Fruit fly (Drosophila melanogaster) whole organism, embryonic: ENCODE measurements around the gene osp.
A peak's percentile ranks its signal among the peaks of the same experiment; 100 is the strongest.

ENCODE experiments used
- Atf-2 ChIP-seq: fragments of 200-800 bp; sonication (Bioruptor generic); optimal IDR thresholded peaks from 2 replicates; lab custom pipeline; 2016; ENCODE audit warnings: missing biosample characterization, missing genetic modification characterization
- Atf3 ChIP-seq: fragments of 200-800 bp; sonication (Bioruptor generic); optimal IDR thresholded peaks from 3 replicates; lab custom pipeline; 2016; ENCODE audit warnings: missing biosample characterization, missing genetic modification characterization
- B-H2 ChIP-seq: fragments of 200-800 bp; sonication (Bioruptor generic); optimal IDR thresholded peaks from 2 replicates; lab custom pipeline; 2018; ENCODE audit warnings: missing biosample characterization, mild to moderate bottlenecking, missing genetic modification characterization
- Bteb2 ChIP-seq: fragments of 200-800 bp; sonication (Bioruptor generic); optimal IDR thresholded peaks from 2 replicates; lab custom pipeline; 2016; ENCODE audit warnings: missing biosample characterization, missing genetic modification characterization
- C15 ChIP-seq: fragments of 200-800 bp; sonication (Bioruptor generic); IDR thresholded peaks from 3 replicates; pipeline ENCODE4 v1.3.6; 2022; ENCODE audit warnings: missing biosample characterization, missing genetic modification characterization
- CG10274 ChIP-seq: fragments of 200-800 bp; sonication (Bioruptor generic); optimal IDR thresholded peaks from 3 replicates; lab custom pipeline; 2017; ENCODE audit warnings: missing biosample characterization, mild to moderate bottlenecking, missing genetic modification characterization
- CG11695 ChIP-seq: fragments of 200-800 bp; sonication (Bioruptor generic); IDR thresholded peaks from 3 replicates; pipeline ENCODE4 v1.3.6; 2022; ENCODE audit warnings: missing biosample characterization, missing genetic modification characterization
- CG1233 ChIP-seq: fragments of 200-800 bp; sonication (Bioruptor generic); optimal IDR thresholded peaks from 4 replicates; lab custom pipeline; 2018; ENCODE audit warnings: missing biosample characterization, mild to moderate bottlenecking, missing genetic modification characterization
- CG13624 ChIP-seq: fragments of 200-800 bp; sonication (Bioruptor generic); optimal IDR thresholded peaks from 2 replicates; lab custom pipeline; 2016; ENCODE audit warnings: missing biosample characterization, missing genetic modification characterization
- CG14441 ChIP-seq: fragments of 200-800 bp; sonication (Bioruptor generic); IDR thresholded peaks from 2 replicates; pipeline ENCODE4 v1.3.6; 2022; ENCODE audit warnings: missing biosample characterization, missing genetic modification characterization
- CG1647 ChIP-seq: fragments of 200-800 bp; sonication (Bioruptor generic); optimal IDR thresholded peaks from 3 replicates; lab custom pipeline; 2016; ENCODE audit warnings: missing biosample characterization, missing genetic modification characterization
- CG1832 ChIP-seq: fragments of 200-800 bp; sonication (Bioruptor generic); optimal IDR thresholded peaks from 2 replicates; lab custom pipeline; 2017; ENCODE audit warnings: missing biosample characterization, mild to moderate bottlenecking, missing genetic modification characterization, inconsistent platforms
- CG30431 ChIP-seq: fragments of 200-800 bp; sonication (Bioruptor generic); optimal IDR thresholded peaks from 2 replicates; lab custom pipeline; 2017; ENCODE audit warnings: missing biosample characterization, missing genetic modification characterization
- CG3065 ChIP-seq: fragments of 200-800 bp; sonication (Bioruptor generic); optimal IDR thresholded peaks from 2 replicates; lab custom pipeline; 2016; ENCODE audit warnings: missing biosample characterization, missing genetic modification characterization
- CG3726 ChIP-seq: fragments of 200-800 bp; sonication (Bioruptor generic); IDR thresholded peaks from 3 replicates; pipeline ENCODE4, ENCODE4 v1.3.6; 2022; ENCODE audit warnings: missing biosample characterization, missing genetic modification characterization
- CG4404 ChIP-seq: fragments of 200-800 bp; sonication (Bioruptor generic); IDR thresholded peaks from 2 replicates; pipeline ENCODE4 v1.3.6; 2022; ENCODE audit warnings: missing biosample characterization, missing genetic modification characterization
- CG4854 ChIP-seq: fragments of 200-800 bp; sonication (Bioruptor generic); optimal IDR thresholded peaks from 2 replicates; lab custom pipeline; 2016; ENCODE audit warnings: missing biosample characterization, missing genetic modification characterization, inconsistent platforms
- CG5953 ChIP-seq: fragments of 200-800 bp; sonication (Bioruptor generic); IDR thresholded peaks from 2 replicates; pipeline ENCODE4 v1.3.6; 2022; ENCODE audit warnings: missing biosample characterization, missing genetic modification characterization
- CG7987 ChIP-seq: fragments of 200-800 bp; sonication (Bioruptor generic); optimal IDR thresholded peaks from 2 replicates; lab custom pipeline; 2018; ENCODE audit warnings: missing biosample characterization, mild to moderate bottlenecking, missing genetic modification characterization, moderate library complexity
- CG8478 ChIP-seq: fragments of >200 bp; optimal IDR thresholded peaks from 2 replicates; lab custom pipeline; 2018
- CG9609 ChIP-seq: fragments of 200-800 bp; sonication (Bioruptor generic); optimal IDR thresholded peaks from 3 replicates; lab custom pipeline; 2016; ENCODE audit warnings: missing biosample characterization, missing genetic modification characterization
- CTCF ChIP-seq: fragments of 200-800 bp; sonication (Bioruptor generic); optimal IDR thresholded peaks from 2 replicates; lab custom pipeline; 2017; ENCODE audit warnings: missing biosample characterization, mild to moderate bottlenecking, missing genetic modification characterization, moderate library complexity
- D19A ChIP-seq: fragments of 200-800 bp; optimal IDR thresholded peaks from 3 replicates; lab custom pipeline; 2019; ENCODE audit warnings: missing biosample characterization, mild to moderate bottlenecking, missing genetic modification characterization, moderate library complexity
- Doc2 ChIP-seq: fragments of 200-800 bp; sonication (Bioruptor generic); IDR thresholded peaks from 2 replicates; pipeline ENCODE4 v1.3.6; 2022; ENCODE audit warnings: missing biosample characterization, missing genetic modification characterization
- GATAe ChIP-seq: fragments of 200-800 bp; sonication (Bioruptor generic); conservative IDR thresholded peaks from 2 replicates; pipeline ENCODE4 v1.3.6; 2022; ENCODE audit warnings: missing biosample characterization, missing genetic modification characterization
- Hr51 ChIP-seq, 2 experiments: fragments of 200-800 bp; sonication (Bioruptor generic); optimal IDR thresholded peaks; 2 replicates in 1 of 2; 3 replicates in 1 of 2; lab custom pipeline; 2016 to 2018; ENCODE audit warnings: missing biosample characterization in 2 of 2, missing genetic modification characterization in 2 of 2, mild to moderate bottlenecking in 1 of 2, moderate library complexity in 1 of 2
- Lim3 ChIP-seq: fragments of 200-800 bp; sonication (Bioruptor generic); IDR thresholded peaks from 2 replicates; pipeline ENCODE4 v1.3.6; 2022; ENCODE audit warnings: missing biosample characterization, missing genetic modification characterization
- Oli ChIP-seq: fragments of 200-800 bp; sonication (Bioruptor generic); optimal IDR thresholded peaks from 2 replicates; lab custom pipeline; 2018; ENCODE audit warnings: missing biosample characterization, mild to moderate bottlenecking, missing genetic modification characterization, moderate library complexity
- Rx ChIP-seq: fragments of 200-800 bp; sonication (Bioruptor generic); IDR thresholded peaks from 2 replicates; pipeline ENCODE4 v1.3.6; 2022; ENCODE audit warnings: missing biosample characterization, missing genetic modification characterization
- Sox102F ChIP-seq: fragments of 200-800 bp; sonication (Bioruptor generic); optimal IDR thresholded peaks from 2 replicates; lab custom pipeline; 2018; ENCODE audit warnings: missing biosample characterization, mild to moderate bottlenecking, missing genetic modification characterization, moderate library complexity
- Xbp1 ChIP-seq: fragments of 200-800 bp; sonication (Bioruptor generic); optimal IDR thresholded peaks from 3 replicates; lab custom pipeline; 2016; ENCODE audit warnings: missing biosample characterization, mild to moderate bottlenecking, missing genetic modification characterization
- ase ChIP-seq: fragments of 200-800 bp; sonication (Bioruptor generic); IDR thresholded peaks from 3 replicates; pipeline ENCODE4 v1.3.6; 2022; ENCODE audit warnings: missing biosample characterization, missing genetic modification characterization
- az2 ChIP-seq: fragments of 200-800 bp; sonication (Bioruptor generic); optimal IDR thresholded peaks from 3 replicates; lab custom pipeline; 2016; ENCODE audit warnings: missing biosample characterization, missing genetic modification characterization
- cad ChIP-seq: fragments of >200 bp; optimal IDR thresholded peaks from 2 replicates; lab custom pipeline; 2017; ENCODE audit warnings: missing biosample characterization, missing genetic modification characterization
- ci ChIP-seq: fragments of 200-800 bp; sonication (Bioruptor generic); IDR thresholded peaks from 3 replicates; pipeline ENCODE4 v1.3.6; 2022; ENCODE audit warnings: missing biosample characterization, missing genetic modification characterization
- croc ChIP-seq: fragments of 200-800 bp; sonication (Bioruptor generic); conservative IDR thresholded peaks from 3 replicates; pipeline ENCODE4 v1.3.6; 2022; ENCODE audit warnings: missing biosample characterization, missing genetic modification characterization
- da ChIP-seq: fragments of 200-800 bp; sonication (Bioruptor generic); optimal IDR thresholded peaks from 2 replicates; lab custom pipeline; 2016; ENCODE audit warnings: missing biosample characterization, missing genetic modification characterization
- emc ChIP-seq: fragments of 200-800 bp; sonication (Bioruptor generic); optimal IDR thresholded peaks from 2 replicates; lab custom pipeline; 2016; ENCODE audit warnings: missing biosample characterization, missing genetic modification characterization
- eve ChIP-seq, 2 experiments: fragments of >200 bp; optimal IDR thresholded peaks; 2 replicates each; lab custom pipeline; 2017; ENCODE audit warnings: missing biosample characterization in 2 of 2, missing genetic modification characterization in 2 of 2
- ewg ChIP-seq: fragments of 200-800 bp; sonication (Bioruptor generic); optimal IDR thresholded peaks from 3 replicates; lab custom pipeline; 2017; ENCODE audit warnings: mild to moderate bottlenecking, missing biosample characterization, missing genetic modification reagents, missing genetic modification characterization
- h ChIP-seq: fragments of >200 bp; optimal IDR thresholded peaks from 2 replicates; lab custom pipeline; 2017
- lbe ChIP-seq: fragments of 200-800 bp; sonication (Bioruptor generic); optimal IDR thresholded peaks from 2 replicates; lab custom pipeline; 2016; ENCODE audit warnings: missing biosample characterization, mild to moderate bottlenecking, missing genetic modification characterization
- lola ChIP-seq, 3 experiments: fragments of >200 bp in 2 of 3; fragments of 200-800 bp in 1 of 3; sonication (Bioruptor generic) in 1 of 3; optimal IDR thresholded peaks; 2 replicates each; lab custom pipeline; 2017 to 2019; ENCODE audit warnings: missing biosample characterization in 3 of 3, missing genetic modification characterization in 3 of 3, mild to moderate bottlenecking in 1 of 3, moderate library complexity in 1 of 3
- pros ChIP-seq: fragments of 200-800 bp; sonication (Bioruptor generic); optimal IDR thresholded peaks from 3 replicates; lab custom pipeline; 2019; ENCODE audit warnings: missing biosample characterization, mild to moderate bottlenecking, missing genetic modification characterization, moderate library complexity
- repo ChIP-seq: fragments of 200-800 bp; sonication (Bioruptor generic); optimal IDR thresholded peaks from 2 replicates; lab custom pipeline; 2016; ENCODE audit warnings: missing biosample characterization, missing genetic modification characterization
- so ChIP-seq: fragments of 200-800 bp; sonication (Bioruptor generic); IDR thresholded peaks from 3 replicates; pipeline ENCODE4 v1.3.6; 2022; ENCODE audit warnings: missing biosample characterization, missing genetic modification characterization
- sqz ChIP-seq: fragments of 200-800 bp; sonication (Bioruptor generic); optimal IDR thresholded peaks from 3 replicates; lab custom pipeline; 2018; ENCODE audit warnings: missing biosample characterization, mild to moderate bottlenecking, missing genetic modification characterization
- ssp ChIP-seq: fragments of 200-800 bp; sonication (Bioruptor generic); IDR thresholded peaks from 2 replicates; pipeline ENCODE4 v1.3.6; 2022; ENCODE audit warnings: missing biosample characterization, missing genetic modification characterization
- stwl ChIP-seq: fragments of 200-800 bp; sonication (Bioruptor generic); optimal IDR thresholded peaks from 3 replicates; lab custom pipeline; 2018; ENCODE audit warnings: missing biosample characterization, mild to moderate bottlenecking, missing genetic modification characterization, moderate library complexity
- tgo ChIP-seq: fragments of 200-800 bp; sonication (Bioruptor generic); IDR thresholded peaks from 3 replicates; pipeline ENCODE4 v1.3.6; 2022; ENCODE audit warnings: missing biosample characterization, missing genetic modification characterization
- vvl ChIP-seq: fragments of 200-800 bp; sonication (Bioruptor generic); IDR thresholded peaks from 2 replicates; pipeline ENCODE4 v1.3.6; 2022; ENCODE audit warnings: missing biosample characterization, missing genetic modification characterization
- wdn ChIP-seq: fragments of 200-800 bp; sonication (Bioruptor generic); IDR thresholded peaks from 2 replicates; pipeline ENCODE4 v1.3.6; 2022; ENCODE audit warnings: missing biosample characterization, missing genetic modification characterization
- wek ChIP-seq: fragments of 200-800 bp; sonication (Bioruptor generic); optimal IDR thresholded peaks from 3 replicates; lab custom pipeline; 2018; ENCODE audit warnings: missing biosample characterization, mild to moderate bottlenecking, missing genetic modification characterization, moderate library complexity
- zen ChIP-seq: fragments of 200-800 bp; sonication (Bioruptor generic); optimal IDR thresholded peaks from 3 replicates; lab custom pipeline; 2018; ENCODE audit warnings: missing biosample characterization, mild to moderate bottlenecking, missing genetic modification characterization, moderate library complexity

Gene osp

dm6 chr2L:14619602-14620001 lies 69.5 kb downstream of the osp start (continued):
- TF ChIP-seq stwl (tag; lab: Kevin White, UChicago) = no peak
- no peak for TF ChIP-seq da
- TF ChIP-seq CG3065 (GFP tag; lab: Kevin White, UChicago) = no peak
- no peak for TF ChIP-seq GATAe (GFP tag; lab: Robert Waterston, UW)
- TF ChIP-seq so (GFP tag; lab: Robert Waterston, UW) = 0 out of 3 replicates have a peak, but pooled peaks have one; percentile 37
- TF ChIP-seq B-H2 = no peak
- no peak for TF ChIP-seq CG1832 (GFP tag; lab: Kevin White, UChicago)
- TF ChIP-seq wek (GFP tag; lab: Kevin White, UChicago) = no peak
- no peak for TF ChIP-seq repo
- TF ChIP-seq CG7987 = no peak
- no peak for TF ChIP-seq cad (GFP tag; lab: Kevin White, UChicago)
- no peak for TF ChIP-seq C15 (GFP tag; lab: Robert Waterston, UW)
- TF ChIP-seq ssp (GFP tag; lab: Robert Waterston, UW) = no peak
- no peak for TF ChIP-seq ewg (GFP tag; lab: Kevin White, UChicago)
- no peak for TF ChIP-seq Doc2 (GFP tag; lab: Robert Waterston, UW)
- peak; percentile 26 for TF ChIP-seq Oli (tag; lab: Kevin White, UChicago)
- TF ChIP-seq CG13624 = no peak
- no peak for TF ChIP-seq D19A
- no peak for TF ChIP-seq CG5953 (GFP tag; lab: Robert Waterston, UW)
- peak; percentile 57; the same call in 1 of the 2 replicates for TF ChIP-seq CG14441 (GFP tag; lab: Robert Waterston, UW)
- no peak for TF ChIP-seq CG4854 (GFP tag; lab: Kevin White, UChicago)
- 0 out of 3 replicates have a peak, but pooled peaks have one; percentile 53 for TF ChIP-seq CG3726 (GFP tag; lab: Robert Waterston, UW)
- TF ChIP-seq CG8478 (lab: Kevin White, UChicago) = no peak
- no peak for TF ChIP-seq wdn
- TF ChIP-seq zen (tag; lab: Kevin White, UChicago) = no peak
- TF ChIP-seq CG1233 (GFP tag; lab: Kevin White, UChicago) = no peak
- TF ChIP-seq Bteb2 (GFP tag; lab: Kevin White, UChicago) = no peak
- TF ChIP-seq CG1647 (GFP tag; lab: Kevin White, UChicago) = no peak
- TF ChIP-seq CG10274 = no peak
- TF ChIP-seq CG9609 (GFP tag; lab: Kevin White, UChicago) = no peak
- no peak for TF ChIP-seq croc (GFP tag; lab: Robert Waterston, UW)
- peak; percentile 37 for TF ChIP-seq Sox102F (GFP tag; lab: Kevin White, UChicago)
- TF ChIP-seq emc (GFP tag; lab: Kevin White, UChicago) = no peak
- peak; percentile 63; the same call in 2 of the 3 replicates for TF ChIP-seq ci
- TF ChIP-seq sqz (GFP tag; lab: Kevin White, UChicago) = no peak
- no peak for TF ChIP-seq lbe (GFP tag; lab: Kevin White, UChicago)
- TF ChIP-seq lola (GFP tag; optimal IDR thresholded peaks at IDR 0.05; lab: Kevin White, UChicago) = no peak
- no peak for TF ChIP-seq CG30431
- TF ChIP-seq az2 (GFP tag; lab: Kevin White, UChicago) = no peak
- TF ChIP-seq CG11695 (GFP tag; lab: Robert Waterston, UW) = no peak
- TF ChIP-seq Atf-2 = no peak
- no peak for TF ChIP-seq h
- TF ChIP-seq CG4404 = no peak
- TF ChIP-seq Atf3 (GFP tag; lab: Kevin White, UChicago) = no peak
- peak; percentile 52; the same call in 2 of the 3 replicates for TF ChIP-seq tgo (GFP tag; lab: Robert Waterston, UW)
- peak in 1 of 2 experiments; percentile 47 for TF ChIP-seq Hr51 (GFP tag; optimal IDR thresholded peaks at IDR 0.05; lab: Kevin White, UChicago)
- 0 out of 3 replicates have a peak, but pooled peaks have one; percentile 23 for TF ChIP-seq ase (GFP tag; lab: Robert Waterston, UW)
- no peak for TF ChIP-seq eve (GFP tag; optimal IDR thresholded peaks at IDR 0.05; lab: Kevin White, UChicago)
- TF ChIP-seq CTCF (GFP tag; lab: Kevin White, UChicago) = no peak
- TF ChIP-seq Lim3 (GFP tag; lab: Robert Waterston, UW) = no peak
- TF ChIP-seq Rx = 0 out of 2 replicates have a peak, but pooled peaks have one; percentile 4
- peak; percentile 55 for TF ChIP-seq Xbp1 (GFP tag; lab: Kevin White, UChicago)
- peak; percentile 18; the same call in 1 of the 2 replicates for TF ChIP-seq vvl (GFP tag; lab: Robert Waterston, UW)
- no peak for TF ChIP-seq pros (GFP tag; lab: Kevin White, UChicago)
